Worm (Caenorhabditis elegans): Measurements from ENCODE around the gene K01G5.8.

ce11 chrIII:10719057-10719456, 21.5 kb downstream of the K01G5.8 start:
- TF ChIP-seq lsy-2 (tag; optimal IDR thresholded peaks at IDR 0.05) (no peak), dmd-4 (tag; optimal IDR thresholded peaks at IDR 0.05) (no peak), ZK546.5 (tag; optimal IDR thresholded peaks at IDR 0.05) (no peak), ztf-11 (tag; optimal IDR thresholded peaks at IDR 0.05) (no peak), zag-1 (tag; optimal IDR thresholded peaks at IDR 0.05) (no peak), nhr-77 (tag; optimal IDR thresholded peaks at IDR 0.05) (no peak), ama-1 (optimal IDR thresholded peaks at IDR 0.05) (no peak), ceh-82 (tag; optimal IDR thresholded peaks at IDR 0.05) (no peak), alr-1 (tag; optimal IDR thresholded peaks at IDR 0.05) (no peak), mdl-1 (tag; optimal IDR thresholded peaks at IDR 0.05) (no peak), mab-5 (tag; optimal IDR thresholded peaks at IDR 0.05) (no peak)
